Worm (Caenorhabditis elegans): ENCODE results near the gene F36G3.2.

F36G3.2 gene

ce11 chrX:9795579-9795978 is 1.5 kb upstream of the F36G3.2 start:
- TF ChIP-seq hmbx-1 (tag; optimal IDR thresholded peaks at IDR 0.05) (no peak), ets-7 (tag; optimal IDR thresholded peaks at IDR 0.05) (no peak), tra-4 (tag; optimal IDR thresholded peaks at IDR 0.05) (no peak), B0310.2 (tag; optimal IDR thresholded peaks at IDR 0.05) (no peak), hnd-1 (tag; optimal IDR thresholded peaks at IDR 0.05) (no peak)

- TF ChIP-seq ceh-36 (tag; optimal IDR thresholded peaks at IDR 0.05) (no peak), aly-1 (tag; optimal IDR thresholded peaks at IDR 0.05) (no peak), ets-7 (tag; optimal IDR thresholded peaks at IDR 0.05) (no peak), tbx-11 (GFP tag; IDR thresholded peaks at IDR 0.05) (no peak), sea-1 (GFP tag; conservative IDR thresholded peaks at IDR 0.05) (no peak), tra-4 (tag; optimal IDR thresholded peaks at IDR 0.05) (no peak), hnd-1 (tag; optimal IDR thresholded peaks at IDR 0.05) (no peak), ama-1 (optimal IDR thresholded peaks at IDR 0.05) (no peak), scrt-1 (GFP tag; IDR thresholded peaks at IDR 0.05) (no peak), flt-1 (GFP tag; IDR thresholded peaks at IDR 0.05) (no peak), F13C5.2 (tag; optimal IDR thresholded peaks at IDR 0.05) (no peak), pes-1 (GFP tag; IDR thresholded peaks at IDR 0.05) (no peak), hmbx-1 (tag; optimal IDR thresholded peaks at IDR 0.05) (no peak), B0310.2 (tag; optimal IDR thresholded peaks at IDR 0.05) (no peak), hmg-4 (GFP tag; optimal IDR thresholded peaks at IDR 0.05) (no peak), ceh-13 (GFP tag; optimal IDR thresholded peaks at IDR 0.05) (no peak), tbx-37 (GFP tag; conservative IDR thresholded peaks at IDR 0.05) (no peak)
These were observed 5.0 kb downstream of the F36G3.2 start, which contains the start of gene F36G3.1 for ce11 chrX:9789110-9789509. Gene F36G3.1 (minus strand): TSS chrX:9789210.

- TF ChIP-seq pes-1 (GFP tag; IDR thresholded peaks at IDR 0.05) (no peak), B0310.2 (tag; optimal IDR thresholded peaks at IDR 0.05) (no peak), aly-1 (tag; optimal IDR thresholded peaks at IDR 0.05) (no peak), scrt-1 (GFP tag; IDR thresholded peaks at IDR 0.05) (no peak), ama-1 (optimal IDR thresholded peaks at IDR 0.05) (no peak), flt-1 (GFP tag; IDR thresholded peaks at IDR 0.05) (no peak), tra-4 (tag; optimal IDR thresholded peaks at IDR 0.05) (no peak), ceh-13 (GFP tag; optimal IDR thresholded peaks at IDR 0.05) (no peak), tbx-11 (GFP tag; IDR thresholded peaks at IDR 0.05) (no peak), sea-1 (GFP tag; conservative IDR thresholded peaks at IDR 0.05) (no peak), F13C5.2 (tag; optimal IDR thresholded peaks at IDR 0.05) (no peak), hmbx-1 (tag; optimal IDR thresholded peaks at IDR 0.05) (no peak), hmg-4 (GFP tag; optimal IDR thresholded peaks at IDR 0.05) (no peak), tbx-37 (GFP tag; conservative IDR thresholded peaks at IDR 0.05) (no peak), hnd-1 (tag; optimal IDR thresholded peaks at IDR 0.05) (no peak)
These were observed 8.2 kb downstream of the F36G3.2 start for ce11 chrX:9785865-9786264.

ce11 chrX:9782389-9782939 is 11.6 kb downstream of the F36G3.2 start:
- TF ChIP-seq sea-1 (GFP tag; conservative IDR thresholded peaks at IDR 0.05) (no peak), scrt-1 (GFP tag; IDR thresholded peaks at IDR 0.05) (no peak), tra-4 (tag; optimal IDR thresholded peaks at IDR 0.05) (no peak)

- TF ChIP-seq hnd-1 (tag; optimal IDR thresholded peaks at IDR 0.05) = no peak
- no peak for TF ChIP-seq ets-7 (tag; optimal IDR thresholded peaks at IDR 0.05)
- no peak for TF ChIP-seq pes-1 (GFP tag; IDR thresholded peaks at IDR 0.05)
- no peak for TF ChIP-seq ama-1 (optimal IDR thresholded peaks at IDR 0.05)
- TF ChIP-seq scrt-1 (GFP tag; IDR thresholded peaks at IDR 0.05) = no peak
- no peak for TF ChIP-seq F13C5.2 (tag; optimal IDR thresholded peaks at IDR 0.05)
- TF ChIP-seq tbx-11 (GFP tag; IDR thresholded peaks at IDR 0.05) = no peak
- TF ChIP-seq ceh-13 (GFP tag; optimal IDR thresholded peaks at IDR 0.05) = no peak
- no peak for TF ChIP-seq tbx-37 (GFP tag; conservative IDR thresholded peaks at IDR 0.05)
- no peak for TF ChIP-seq tra-4 (tag; optimal IDR thresholded peaks at IDR 0.05)
- no peak for TF ChIP-seq sea-1 (GFP tag; conservative IDR thresholded peaks at IDR 0.05)
These were observed 16.6 kb downstream of the F36G3.2 start, which contains the start of gene T09B9.5 for ce11 chrX:9777481-9777880. Gene T09B9.5 (plus strand): TSS chrX:9777781.

ce11 chrX:9774323-9774722 is 19.8 kb downstream of the F36G3.2 start, which contains the start of gene T09B9.4:
Gene T09B9.4 (minus strand): TSS chrX:9774352.
- TF ChIP-seq tbx-11 (GFP tag; IDR thresholded peaks at IDR 0.05) (no peak), B0310.2 (tag; optimal IDR thresholded peaks at IDR 0.05) (no peak), flt-1 (GFP tag; IDR thresholded peaks at IDR 0.05) (0 out of 2 replicates have a peak, but pooled peaks have one; percentile 19)

- TF ChIP-seq sea-1 (GFP tag; conservative IDR thresholded peaks at IDR 0.05) (no peak), scrt-1 (GFP tag; IDR thresholded peaks at IDR 0.05) (no peak), pes-1 (GFP tag; IDR thresholded peaks at IDR 0.05) (no peak), ceh-36 (tag; optimal IDR thresholded peaks at IDR 0.05) (no peak), flt-1 (GFP tag; IDR thresholded peaks at IDR 0.05) (no peak), hmbx-1 (tag; optimal IDR thresholded peaks at IDR 0.05) (no peak), aly-1 (tag; optimal IDR thresholded peaks at IDR 0.05) (no peak), tbx-37 (GFP tag; conservative IDR thresholded peaks at IDR 0.05) (no peak), ama-1 (optimal IDR thresholded peaks at IDR 0.05) (no peak), hmg-4 (GFP tag; optimal IDR thresholded peaks at IDR 0.05) (no peak), B0310.2 (tag; optimal IDR thresholded peaks at IDR 0.05) (no peak), tbx-11 (GFP tag; IDR thresholded peaks at IDR 0.05) (no peak), F13C5.2 (tag; optimal IDR thresholded peaks at IDR 0.05) (no peak), tra-4 (tag; optimal IDR thresholded peaks at IDR 0.05) (no peak), ceh-13 (GFP tag; optimal IDR thresholded peaks at IDR 0.05) (no peak), ets-7 (tag; optimal IDR thresholded peaks at IDR 0.05) (no peak), hnd-1 (tag; optimal IDR thresholded peaks at IDR 0.05) (no peak)
These were observed 29.3 kb downstream of the F36G3.2 start, which contains the start of gene slc-17.9 for ce11 chrX:9764822-9765221. Gene slc-17.9 (minus strand): TSS chrX:9764922.

ce11 chrX:9763903-9764302 is 30.2 kb downstream of the F36G3.2 start:
- TF ChIP-seq flt-1 (GFP tag; IDR thresholded peaks at IDR 0.05) (no peak), ama-1 (optimal IDR thresholded peaks at IDR 0.05) (no peak), hmbx-1 (tag; optimal IDR thresholded peaks at IDR 0.05) (no peak), pes-1 (GFP tag; IDR thresholded peaks at IDR 0.05) (no peak), hmg-4 (GFP tag; optimal IDR thresholded peaks at IDR 0.05) (no peak), B0310.2 (tag; optimal IDR thresholded peaks at IDR 0.05) (no peak), hnd-1 (tag; optimal IDR thresholded peaks at IDR 0.05) (no peak)

All from whole organism, early embryonic.